Worm (Caenorhabditis elegans): ENCODE data around the gene C34F11.1.

- no peak for TF ChIP-seq nfya-1 (tag; optimal IDR thresholded peaks at IDR 0.05; ENCODE audit: borderline replicate concordance, insufficient read depth)
- no peak for TF ChIP-seq madf-6 (GFP tag; IDR thresholded peaks at IDR 0.05)
- no peak for TF ChIP-seq hlh-12 (tag; optimal IDR thresholded peaks at IDR 0.05)
- TF ChIP-seq attf-5 (GFP tag; optimal IDR thresholded peaks at IDR 0.05): no peak
- no peak for TF ChIP-seq mel-28 (tag; optimal IDR thresholded peaks at IDR 0.05; ENCODE audit: borderline replicate concordance)
- TF ChIP-seq tbx-9 (tag; optimal IDR thresholded peaks at IDR 0.05; ENCODE audit: borderline replicate concordance): no peak
- TF ChIP-seq ceh-40 (GFP tag; IDR thresholded peaks at IDR 0.05): no peak
- no peak for TF ChIP-seq T07F8.4 (tag; optimal IDR thresholded peaks at IDR 0.05)
- TF ChIP-seq F49E8.2 (tag; optimal IDR thresholded peaks at IDR 0.05; ENCODE audit: insufficient read depth): no peak
- no peak for TF ChIP-seq dpl-1 (GFP tag; optimal IDR thresholded peaks at IDR 0.05)
- no peak for TF ChIP-seq snpc-4 (GFP tag; optimal IDR thresholded peaks at IDR 0.05)
- TF ChIP-seq snpc-4 (tag; optimal IDR thresholded peaks at IDR 0.05): no peak
- TF ChIP-seq gei-17 (GFP tag; optimal IDR thresholded peaks at IDR 0.05): no peak
Measured at ce11 chrII:5246791-5247361, 34.1 kb downstream of the C34F11.1 start, which contains the start of gene ptr-6.

All from whole organism, young adult.